Worm (Caenorhabditis elegans): ENCODE measurements around the gene srg-1.

The srg-1 gene

ce11 chrIII:6216833-6217466 is 41.2 kb downstream of the srg-1 start, which contains the start of gene hot-4 (continued):
- TF ChIP-seq ZK546.5 (tag; optimal IDR thresholded peaks at IDR 0.05) = no peak

- TF ChIP-seq mdl-1 (tag; optimal IDR thresholded peaks at IDR 0.05) (peak in 1 of 2 experiments; percentile 71), aha-1 (tag) (no peak), daf-12 (tag; optimal IDR thresholded peaks at IDR 0.05) (no peak), hlh-30 (tag; optimal IDR thresholded peaks at IDR 0.05; ENCODE audit: insufficient read depth) (peak; percentile 14), nhr-28 (tag; optimal IDR thresholded peaks at IDR 0.05) (peak; percentile 84), mxl-3 (GFP tag; optimal IDR thresholded peaks at IDR 0.05) (peak; percentile 92), nhr-42 (GFP tag; IDR thresholded peaks at IDR 0.05) (no peak), unc-62 (GFP tag; optimal IDR thresholded peaks at IDR 0.05 in 1 of 2) (no peak), unc-62 (tag; optimal IDR thresholded peaks at IDR 0.05) (no peak), snpc-1.2 (GFP tag; IDR thresholded peaks at IDR 0.05) (no peak), rbr-2 (tag; optimal IDR thresholded peaks at IDR 0.05) (no peak), F10B5.3 (tag; optimal IDR thresholded peaks at IDR 0.05) (no peak), nhr-48 (tag; optimal IDR thresholded peaks at IDR 0.05) (peak; percentile 83), dmd-6 (GFP tag; IDR thresholded peaks at IDR 0.05) (0 out of 2 replicates have a peak, but pooled peaks have one; percentile 8), hlh-11 (tag; optimal IDR thresholded peaks at IDR 0.05) (peak; percentile 23)
Observed at ce11 chrIII:6215943-6216342, 42.2 kb downstream of the srg-1 start.

ce11 chrIII:6215476-6215875 is 42.7 kb downstream of the srg-1 start, which contains the start of gene C23G10.11:
Gene C23G10.11, minus strand, starts transcription at chrIII:6215576.
- TF ChIP-seq dmd-6 (GFP tag; IDR thresholded peaks at IDR 0.05) (no peak), dmd-8 (GFP tag; IDR thresholded peaks at IDR 0.05) (no peak), spr-1 (tag; optimal IDR thresholded peaks at IDR 0.05) (no peak), Y48G9A.11 (GFP tag; IDR thresholded peaks at IDR 0.05) (no peak), nhr-28 (tag; optimal IDR thresholded peaks at IDR 0.05) (peak; percentile 12), egl-27 (tag; optimal IDR thresholded peaks at IDR 0.05) (no peak)

ce11 chrIII:6213915-6214314 is 44.2 kb downstream of the srg-1 start, which contains the start of gene C23G10.10:
Gene C23G10.10, minus strand, starts transcription at chrIII:6214015.
- TF ChIP-seq egl-27 (tag; optimal IDR thresholded peaks at IDR 0.05) = no peak
- TF ChIP-seq lir-3 (tag; optimal IDR thresholded peaks at IDR 0.05) = no peak
- TF ChIP-seq F26F4.8 (GFP tag; conservative IDR thresholded peaks at IDR 0.05) = no peak
- no peak for TF ChIP-seq R02D3.7 (tag; optimal IDR thresholded peaks at IDR 0.05)
- no peak for TF ChIP-seq rbr-2 (tag; optimal IDR thresholded peaks at IDR 0.05)
- TF ChIP-seq F44E2.7 (GFP tag; IDR thresholded peaks at IDR 0.05) = no peak
- no peak for TF ChIP-seq nhr-25 (tag; optimal IDR thresholded peaks at IDR 0.05; ENCODE audit: borderline replicate concordance, insufficient read depth)
- no peak for TF ChIP-seq dmd-9 (GFP tag; IDR thresholded peaks at IDR 0.05)
- no peak for TF ChIP-seq vab-7 (GFP tag; IDR thresholded peaks at IDR 0.05)
- TF ChIP-seq ceh-82 (tag; optimal IDR thresholded peaks at IDR 0.05) = no peak
- no peak for TF ChIP-seq nhr-6 (tag; optimal IDR thresholded peaks at IDR 0.05)
- no peak for TF ChIP-seq fkh-10 (GFP tag; optimal IDR thresholded peaks at IDR 0.05)
- no peak for TF ChIP-seq F37D6.2 (tag; optimal IDR thresholded peaks at IDR 0.05)
- no peak for TF ChIP-seq zfp-3 (GFP tag; conservative IDR thresholded peaks at IDR 0.05)
- no peak for TF ChIP-seq ceh-32 (tag; optimal IDR thresholded peaks at IDR 0.05; ENCODE audit: poor library complexity)
- no peak for TF ChIP-seq nhr-28 (tag; optimal IDR thresholded peaks at IDR 0.05)
- no peak for TF ChIP-seq Y48G9A.11 (GFP tag; IDR thresholded peaks at IDR 0.05)
- TF ChIP-seq T20F7.1 (GFP tag; optimal IDR thresholded peaks at IDR 0.05) = no peak
- TF ChIP-seq egl-43 (GFP tag; IDR thresholded peaks at IDR 0.05) = no peak
- no peak for TF ChIP-seq cey-2 (tag; optimal IDR thresholded peaks at IDR 0.05; ENCODE audit: borderline replicate concordance, insufficient read depth)
